Fruit fly (Drosophila melanogaster) whole organism, embryonic: Measurements from ENCODE around the gene eya.
A peak's percentile ranks its signal among the peaks of the same experiment; 100 is the strongest.

Experiments
- Adf1 ChIP-seq: fragments of 200-800 bp; sonication (Bioruptor generic); IDR thresholded peaks from 2 replicates; pipeline ENCODE4 v1.3.6; 2022; ENCODE audit warnings: missing biosample characterization, missing genetic modification characterization
- Aef1 ChIP-seq: fragments of 200-800 bp; sonication (Bioruptor generic); IDR thresholded peaks from 3 replicates; pipeline ENCODE4 v1.3.6; 2022; ENCODE audit warnings: missing biosample characterization, missing genetic modification characterization
- BEAF-32 ChIP-seq: fragments of 200-800 bp; sonication (Bioruptor generic); optimal IDR thresholded peaks from 3 replicates; lab custom pipeline; 2017; ENCODE audit warnings: missing biosample characterization, missing genetic modification characterization, mild to moderate bottlenecking, moderate library complexity, missing genetic modification reagents
- CG10959 ChIP-seq: fragments of 200-800 bp; sonication (Bioruptor generic); IDR thresholded peaks from 2 replicates; pipeline ENCODE4 v1.3.6; 2022; ENCODE audit warnings: missing biosample characterization, missing genetic modification characterization
- CG11093 ChIP-seq: fragments of 200-800 bp; sonication (Bioruptor generic); IDR thresholded peaks from 3 replicates; pipeline ENCODE4 v1.3.6; 2022; ENCODE audit warnings: missing biosample characterization, missing genetic modification characterization
- CG12155 ChIP-seq: fragments of 200-800 bp; sonication (Bioruptor generic); optimal IDR thresholded peaks from 3 replicates; lab custom pipeline; 2016; ENCODE audit warnings: missing biosample characterization, missing genetic modification characterization
- CG1233 ChIP-seq: fragments of 200-800 bp; sonication (Bioruptor generic); optimal IDR thresholded peaks from 4 replicates; lab custom pipeline; 2018; ENCODE audit warnings: missing biosample characterization, mild to moderate bottlenecking, missing genetic modification characterization
- CG13424 ChIP-seq: fragments of 200-800 bp; sonication (Bioruptor generic); optimal IDR thresholded peaks from 2 replicates; lab custom pipeline; 2019; ENCODE audit warnings: missing biosample characterization, mild to moderate bottlenecking, missing genetic modification characterization, moderate library complexity
- CG13624 ChIP-seq: fragments of 200-800 bp; sonication (Bioruptor generic); optimal IDR thresholded peaks from 2 replicates; lab custom pipeline; 2016; ENCODE audit warnings: missing biosample characterization, missing genetic modification characterization
- CG14014 ChIP-seq: fragments of 200-800 bp; sonication (Bioruptor generic); IDR thresholded peaks from 2 replicates; pipeline ENCODE4 v1.3.6; 2022; ENCODE audit warnings: missing biosample characterization, missing genetic modification characterization
- CG15479 ChIP-seq: fragments of 200-800 bp; sonication (Bioruptor generic); optimal IDR thresholded peaks from 3 replicates; lab custom pipeline; 2019; ENCODE audit warnings: missing biosample characterization, mild to moderate bottlenecking, missing genetic modification characterization, moderate library complexity
- CG17912 ChIP-seq: fragments of 200-800 bp; sonication (Bioruptor generic); optimal IDR thresholded peaks from 2 replicates; lab custom pipeline; 2018; ENCODE audit warnings: missing biosample characterization, mild to moderate bottlenecking, missing genetic modification characterization
- CG2120 ChIP-seq: fragments of 200-800 bp; sonication (Bioruptor generic); optimal IDR thresholded peaks from 3 replicates; lab custom pipeline; 2016; ENCODE audit warnings: missing biosample characterization, missing genetic modification characterization
- CG3065 ChIP-seq: fragments of 200-800 bp; sonication (Bioruptor generic); optimal IDR thresholded peaks from 2 replicates; lab custom pipeline; 2016; ENCODE audit warnings: missing biosample characterization, missing genetic modification characterization
- CG32532 ChIP-seq: fragments of 200-800 bp; sonication (Bioruptor generic); IDR thresholded peaks from 2 replicates; pipeline ENCODE4 v1.3.6; 2022; ENCODE audit warnings: missing biosample characterization, missing genetic modification characterization
- CG3281 ChIP-seq: fragments of 200-800 bp; sonication (Bioruptor generic); optimal IDR thresholded peaks from 3 replicates; lab custom pipeline; 2017; ENCODE audit warnings: missing biosample characterization, mild to moderate bottlenecking, missing genetic modification characterization
- CG4404 ChIP-seq: fragments of 200-800 bp; sonication (Bioruptor generic); IDR thresholded peaks from 2 replicates; pipeline ENCODE4 v1.3.6; 2022; ENCODE audit warnings: missing biosample characterization, missing genetic modification characterization
- CG4617 ChIP-seq: fragments of 200-800 bp; sonication (Bioruptor generic); optimal IDR thresholded peaks from 3 replicates; lab custom pipeline; 2016; ENCODE audit warnings: missing biosample characterization, missing genetic modification characterization, borderline replicate concordance
- CG6254 ChIP-seq: fragments of 200-800 bp; sonication (Bioruptor generic); optimal IDR thresholded peaks from 3 replicates; lab custom pipeline; 2017; ENCODE audit warnings: mild to moderate bottlenecking, missing biosample characterization, missing genetic modification reagents, missing genetic modification characterization
- CG6765 ChIP-seq: fragments of 200-800 bp; sonication (Bioruptor generic); optimal IDR thresholded peaks from 3 replicates; lab custom pipeline; 2017; ENCODE audit warnings: missing biosample characterization, mild to moderate bottlenecking, missing genetic modification characterization
- CG7372 ChIP-seq: fragments of 200-800 bp; sonication (Bioruptor generic); IDR thresholded peaks from 2 replicates; pipeline ENCODE4 v1.3.6; 2022; ENCODE audit warnings: missing biosample characterization, missing genetic modification characterization
- CG7928 ChIP-seq: fragments of 200-800 bp; sonication (Bioruptor generic); optimal IDR thresholded peaks from 2 replicates; lab custom pipeline; 2017; ENCODE audit warnings: missing biosample characterization, mild to moderate bottlenecking, missing genetic modification characterization
- Chrac-16 ChIP-seq: fragments of 200-800 bp; sonication (Bioruptor generic); optimal IDR thresholded peaks from 3 replicates; lab custom pipeline; 2016; ENCODE audit warnings: missing biosample characterization, missing genetic modification characterization
- Deaf1 ChIP-seq: fragments of 200-800 bp; optimal IDR thresholded peaks from 3 replicates; lab custom pipeline; 2019; ENCODE audit warnings: missing biosample characterization, mild to moderate bottlenecking, missing genetic modification characterization, moderate library complexity
- H15 ChIP-seq: fragments of 200-800 bp; sonication (Bioruptor generic); IDR thresholded peaks from 3 replicates; pipeline ENCODE4 v1.3.6; 2022; ENCODE audit warnings: missing biosample characterization, missing genetic modification characterization
- HLH3B ChIP-seq: fragments of 200-800 bp; sonication (Bioruptor generic); IDR thresholded peaks from 2 replicates; pipeline ENCODE4 v1.3.6; 2022; ENCODE audit warnings: missing biosample characterization, missing genetic modification characterization
- HLH4C ChIP-seq: fragments of 200-800 bp; sonication (Bioruptor generic); IDR thresholded peaks from 3 replicates; pipeline ENCODE4 v1.3.6; 2022; ENCODE audit warnings: missing biosample characterization, missing genetic modification characterization; ENCODE audit not compliant: partially characterized antibody
- HLHmδ ChIP-seq: fragments of 200-800 bp; sonication (Bioruptor generic); optimal IDR thresholded peaks from 2 replicates; lab custom pipeline; 2018; ENCODE audit warnings: missing biosample characterization, mild to moderate bottlenecking, missing genetic modification characterization, moderate library complexity
- Hr78 ChIP-seq, 2 experiments: fragments of 200-800 bp in 1 of 2; fragments of >200 bp in 1 of 2; sonication (Bioruptor generic) in 1 of 2; optimal IDR thresholded peaks; 2 replicates each; lab custom pipeline; 2017 to 2019; ENCODE audit warnings: missing biosample characterization in 2 of 2, missing genetic modification characterization in 2 of 2, mild to moderate bottlenecking in 1 of 2, moderate library complexity in 1 of 2
- Hsf ChIP-seq: fragments of 200-800 bp; sonication (Bioruptor generic); optimal IDR thresholded peaks from 3 replicates; lab custom pipeline; 2016; ENCODE audit warnings: missing biosample characterization, missing genetic modification characterization
- Lpt ChIP-seq: fragments of >200 bp; optimal IDR thresholded peaks from 2 replicates; lab custom pipeline; 2018; ENCODE audit warnings: missing biosample characterization, missing genetic modification characterization
- Max ChIP-seq: fragments of 200-800 bp; sonication (Bioruptor generic); optimal IDR thresholded peaks from 2 replicates; lab custom pipeline; 2016; ENCODE audit warnings: missing biosample characterization, mild to moderate bottlenecking, missing genetic modification characterization
- Oli ChIP-seq: fragments of 200-800 bp; sonication (Bioruptor generic); optimal IDR thresholded peaks from 2 replicates; lab custom pipeline; 2018; ENCODE audit warnings: missing biosample characterization, mild to moderate bottlenecking, missing genetic modification characterization, moderate library complexity
- Tbp ChIP-seq: fragments of >200 bp; optimal IDR thresholded peaks from 2 replicates; lab custom pipeline; 2018; ENCODE audit warnings: missing biosample characterization, missing genetic modification characterization
- ase ChIP-seq: fragments of 200-800 bp; sonication (Bioruptor generic); IDR thresholded peaks from 3 replicates; pipeline ENCODE4 v1.3.6; 2022; ENCODE audit warnings: missing biosample characterization, missing genetic modification characterization
- cas ChIP-seq: fragments of 200-800 bp; sonication (Bioruptor generic); IDR thresholded peaks from 2 replicates; pipeline ENCODE4 v1.3.6; 2022; ENCODE audit warnings: missing biosample characterization, missing genetic modification characterization
- crol ChIP-seq: fragments of 200-800 bp; sonication (Bioruptor generic); IDR thresholded peaks from 2 replicates; pipeline ENCODE4 v1.3.6; 2022; ENCODE audit warnings: missing biosample characterization, missing genetic modification characterization
- dysf ChIP-seq: fragments of 200-800 bp; sonication (Bioruptor generic); IDR thresholded peaks from 3 replicates; pipeline ENCODE4 v1.3.6; 2022; ENCODE audit warnings: missing biosample characterization, missing genetic modification characterization
- ewg ChIP-seq: fragments of 200-800 bp; sonication (Bioruptor generic); optimal IDR thresholded peaks from 3 replicates; lab custom pipeline; 2017; ENCODE audit warnings: mild to moderate bottlenecking, missing biosample characterization, missing genetic modification reagents, missing genetic modification characterization
- ftz-f1 ChIP-seq: fragments of 200-800 bp; sonication (Bioruptor generic); optimal IDR thresholded peaks from 2 replicates; lab custom pipeline; 2016; ENCODE audit warnings: missing biosample characterization, missing genetic modification characterization
- gfzf ChIP-seq: fragments of 200-800 bp; sonication (Bioruptor generic); optimal IDR thresholded peaks from 2 replicates; lab custom pipeline; 2016; ENCODE audit warnings: missing biosample characterization, mild to moderate bottlenecking, missing genetic modification characterization, moderate library complexity
- hbn ChIP-seq: fragments of 200-800 bp; sonication (Bioruptor generic); IDR thresholded peaks from 2 replicates; pipeline ENCODE4 v1.3.6; 2022; ENCODE audit warnings: missing biosample characterization, missing genetic modification characterization; ENCODE audit not compliant: partially characterized antibody
- hth ChIP-seq: fragments of >200 bp; optimal IDR thresholded peaks from 2 replicates; lab custom pipeline; 2017; ENCODE audit warnings: inconsistent platforms
- kay ChIP-seq: fragments of 200-800 bp; sonication (Bioruptor generic); optimal IDR thresholded peaks from 2 replicates; lab custom pipeline; 2016; ENCODE audit warnings: missing biosample characterization, missing genetic modification characterization
- nerfin-1 ChIP-seq: fragments of 200-800 bp; sonication (Bioruptor generic); optimal IDR thresholded peaks from 3 replicates; lab custom pipeline; 2019; ENCODE audit warnings: missing biosample characterization, mild to moderate bottlenecking, missing genetic modification characterization, moderate library complexity
- nerfin-2 ChIP-seq: fragments of 200-800 bp; sonication (Bioruptor generic); IDR thresholded peaks from 2 replicates; pipeline ENCODE4 v1.3.6; 2022; ENCODE audit warnings: missing biosample characterization, missing genetic modification characterization; ENCODE audit not compliant: partially characterized antibody
- pita ChIP-seq: fragments of 200-800 bp; sonication (Bioruptor generic); optimal IDR thresholded peaks from 2 replicates; lab custom pipeline; 2017; ENCODE audit warnings: missing biosample characterization, mild to moderate bottlenecking, missing genetic modification characterization
- pum ChIP-seq: fragments of 200-800 bp; sonication (Bioruptor generic); optimal IDR thresholded peaks from 2 replicates; lab custom pipeline; 2016; ENCODE audit warnings: missing biosample characterization, missing genetic modification characterization
- seq ChIP-seq: fragments of 200-800 bp; sonication (Bioruptor generic); IDR thresholded peaks from 2 replicates; pipeline ENCODE4 v1.3.6; 2022; ENCODE audit warnings: missing biosample characterization, missing genetic modification characterization
- trem ChIP-seq: fragments of 200-800 bp; optimal IDR thresholded peaks from 3 replicates; lab custom pipeline; 2019; ENCODE audit warnings: missing biosample characterization, mild to moderate bottlenecking, missing genetic modification characterization, moderate library complexity
- zfh2 ChIP-seq: fragments of 200-800 bp; sonication (Bioruptor generic); optimal IDR thresholded peaks from 2 replicates; lab custom pipeline; 2016; ENCODE audit warnings: missing biosample characterization, missing genetic modification characterization

The eya gene

DNA sequence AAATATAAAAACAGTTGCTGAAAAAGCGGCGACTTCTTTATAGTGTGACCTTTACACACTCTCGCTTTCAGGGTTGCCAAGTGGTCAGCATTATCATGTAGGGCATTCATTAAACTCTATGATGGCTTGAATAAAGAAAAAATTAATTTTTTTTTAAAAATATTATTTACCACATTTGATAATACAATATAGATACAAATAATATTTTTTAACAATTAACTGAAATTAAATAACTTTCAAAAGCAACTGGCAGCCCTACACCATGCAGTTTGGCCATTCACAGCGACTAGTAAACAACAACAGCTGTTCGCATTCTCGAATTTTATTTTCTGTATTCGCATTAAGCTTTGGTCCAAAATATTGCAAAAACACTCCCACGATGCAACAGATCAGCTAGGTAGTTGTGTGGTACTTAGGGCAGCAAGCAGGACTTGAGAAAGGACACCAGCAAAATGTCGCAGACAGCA lies 56.0 kb downstream of the eya start, which contains the start of the genes Phf5a and CG31638 (continued):
- TF ChIP-seq ase (GFP tag; lab: Robert Waterston, UW) (peak; percentile 97), Hsf (GFP tag; lab: Kevin White, UChicago) (peak; percentile 28), zfh2 (GFP tag; lab: Kevin White, UChicago) (peak; percentile 90), CG15479 (GFP tag; lab: Kevin White, UChicago) (no peak), pum (GFP tag; lab: Kevin White, UChicago) (peak; percentile 62), cas (GFP tag; lab: Robert Waterston, UW) (peak; percentile 95), BEAF-32 (GFP tag; lab: Kevin White, UChicago) (peak; percentile 30), hbn (GFP tag; lab: Robert Waterston, UW) (peak; percentile 47; the same call in 1 of the 2 replicates), pita (GFP tag; lab: Kevin White, UChicago) (no peak), CG10959 (GFP tag; lab: Robert Waterston, UW) (peak; percentile 34; the same call in 1 of the 2 replicates), CG6254 (GFP tag; lab: Kevin White, UChicago) (peak; percentile 90), HLH3B (peak; percentile 91), HLHmδ (GFP tag; lab: Kevin White, UChicago) (no peak), gfzf (GFP tag; lab: Kevin White, UChicago) (peak; percentile 43), ewg (GFP tag; lab: Kevin White, UChicago) (peak; percentile 70), seq (GFP tag; lab: Robert Waterston, UW) (peak; percentile 79), CG4404 (peak; percentile 97), Max (GFP tag; lab: Kevin White, UChicago) (peak; percentile 62), CG32532 (peak; percentile 98), hth (lab: Kevin White, UChicago) (no peak), CG12155 (GFP tag; lab: Kevin White, UChicago) (peak; percentile 76), H15 (GFP tag; lab: Robert Waterston, UW) (peak; percentile 96), CG14014 (GFP tag; lab: Robert Waterston, UW) (peak; percentile 92), CG2120 (GFP tag; lab: Kevin White, UChicago) (peak; percentile 93), CG4617 (GFP tag; lab: Kevin White, UChicago) (peak; percentile 97), CG6765 (GFP tag; lab: Kevin White, UChicago) (peak; percentile 81), CG13424 (tag; lab: Kevin White, UChicago) (peak; percentile 98), nerfin-1 (peak; percentile 91), CG13624 (GFP tag; lab: Kevin White, UChicago) (no peak), Aef1 (GFP tag; lab: Robert Waterston, UW) (peak; percentile 51; the same call in 2 of the 3 replicates), Hr78 (GFP tag; optimal IDR thresholded peaks at IDR 0.05; lab: Kevin White, UChicago) (no peak), Chrac-16 (GFP tag; lab: Kevin White, UChicago) (peak; percentile 96), kay (peak; percentile 40), nerfin-2 (no peak), Oli (peak; percentile 89), Lpt (GFP tag; lab: Kevin White, UChicago) (no peak), Adf1 (GFP tag; lab: Robert Waterston, UW) (peak; percentile 66), Deaf1 (peak; percentile 30), CG3065 (GFP tag; lab: Kevin White, UChicago) (peak; percentile 88), Tbp (no peak), dysf (GFP tag; lab: Robert Waterston, UW) (peak; percentile 80), CG1233 (GFP tag; lab: Kevin White, UChicago) (peak; percentile 95), CG11093 (GFP tag; lab: Robert Waterston, UW) (peak; percentile 96), HLH4C (GFP tag; lab: Robert Waterston, UW) (no peak), CG7372 (GFP tag; lab: Robert Waterston, UW) (peak; percentile 97), CG17912 (GFP tag; lab: Kevin White, UChicago) (no peak), trem (tag; lab: Kevin White, UChicago) (peak; percentile 96), crol (GFP tag; lab: Robert Waterston, UW) (peak; percentile 53; the same call in 1 of the 2 replicates), ftz-f1 (GFP tag; lab: Kevin White, UChicago) (no peak), CG7928 (GFP tag; lab: Kevin White, UChicago) (peak; percentile 73), CG3281 (GFP tag; lab: Kevin White, UChicago) (peak; percentile 94)
